Worm (Caenorhabditis elegans): ENCODE results near the gene srg-53.

- TF ChIP-seq fos-1 (tag; optimal IDR thresholded peaks at IDR 0.05) (no peak), nhr-77 (tag; optimal IDR thresholded peaks at IDR 0.05) (peak; percentile 51), nhr-10 (tag; optimal IDR thresholded peaks at IDR 0.05) (no peak), egl-27 (tag; optimal IDR thresholded peaks at IDR 0.05) (no peak), F26F4.8 (GFP tag; conservative IDR thresholded peaks at IDR 0.05) (no peak)
Measured at ce11 chrV:903460-903859, 24.2 kb downstream of the srg-53 start, which contains the start of gene fmo-5.

Data from whole organism, L4 larva.